Worm (Caenorhabditis elegans) whole organism, L4 larva: Measurements from ENCODE around the gene sra-28.

Source experiments
- F37D6.2 ChIP-seq: sonication (generic microtip); optimal IDR thresholded peaks from 2 replicates; lab custom pipeline; 2016; ENCODE audit warnings: mild to moderate bottlenecking, missing genetic modification characterization, missing compliant biosample characterization
- Y75B8A.6 ChIP-seq: fragments of 200-800 bp; sonication (Bioruptor generic); IDR thresholded peaks from 2 replicates; pipeline ENCODE4 v1.3.6; 2022; ENCODE audit warnings: missing genetic modification reagents, missing genetic modification characterization, missing compliant biosample characterization
- ZK337.2 ChIP-seq: fragments of 200-800 bp; sonication (Bioruptor generic); IDR thresholded peaks from 2 replicates; pipeline ENCODE4 v1.3.6; 2022; ENCODE audit warnings: missing genetic modification reagents, missing genetic modification characterization, missing compliant biosample characterization
- aha-1 ChIP-seq: fragments of 150-350 bp; peaks from one replicate; lab custom pipeline; 2014; ENCODE audit warnings: missing biosample characterization, missing genetic modification characterization
- ama-1 ChIP-seq: fragments of 150-350 bp; optimal IDR thresholded peaks from 2 replicates; lab custom pipeline; 2014; ENCODE audit warnings: inconsistent platforms, mixed read lengths
- ceh-28 ChIP-seq: fragments of 150-350 bp; optimal IDR thresholded peaks from 2 replicates; lab custom pipeline; 2014; ENCODE audit warnings: missing biosample characterization, missing genetic modification reagents, missing genetic modification characterization
- ceh-32 ChIP-seq: sonication (generic microtip); optimal IDR thresholded peaks from 2 replicates; lab custom pipeline; 2016; ENCODE audit warnings: mild to moderate bottlenecking, missing genetic modification characterization, missing compliant biosample characterization; ENCODE audit not compliant: poor library complexity
- ceh-62 ChIP-seq: sonication (generic microtip); optimal IDR thresholded peaks from 2 replicates; lab custom pipeline; 2017; ENCODE audit warnings: missing biosample characterization, missing genetic modification characterization
- cey-2 ChIP-seq: sonication (generic microtip); optimal IDR thresholded peaks from 3 replicates; lab custom pipeline; 2017; ENCODE audit warnings: missing genetic modification characterization, mild to moderate bottlenecking, missing compliant biosample characterization, antibody characterized with exemption, borderline replicate concordance; ENCODE audit not compliant: insufficient read depth
- ctbp-1 ChIP-seq: fragments of 200-800 bp; sonication (Bioruptor generic); IDR thresholded peaks from 2 replicates; pipeline ENCODE4 v1.3.6; 2022; ENCODE audit warnings: missing genetic modification reagents, missing genetic modification characterization, missing compliant biosample characterization
- daf-12 ChIP-seq: fragments of 150-350 bp; optimal IDR thresholded peaks from 2 replicates; lab custom pipeline; 2014; ENCODE audit warnings: missing biosample characterization, missing genetic modification reagents, missing genetic modification characterization
- daf-16 ChIP-seq, 3 experiments: sonication (generic microtip); optimal IDR thresholded peaks; 2 replicates each; lab custom pipeline; 2016 to 2017; ENCODE audit warnings: missing genetic modification characterization in 3 of 3, missing genetic modification reagents in 3 of 3, mild to moderate bottlenecking in 2 of 3, missing compliant biosample characterization in 2 of 3, missing biosample characterization in 1 of 3, moderate library complexity in 1 of 3
- daf-19 ChIP-seq: fragments of 200-800 bp; sonication (Bioruptor generic); conservative IDR thresholded peaks from 2 replicates; pipeline ENCODE4 v1.3.6; 2022; ENCODE audit warnings: missing genetic modification characterization, missing compliant biosample characterization
- dmd-6 ChIP-seq: fragments of 200-800 bp; sonication (Bioruptor generic); IDR thresholded peaks from 2 replicates; pipeline ENCODE4 v1.3.6; 2022; ENCODE audit warnings: missing genetic modification reagents, missing genetic modification characterization, missing compliant biosample characterization
- dmd-8 ChIP-seq: fragments of 200-800 bp; sonication (Bioruptor generic); IDR thresholded peaks from 2 replicates; pipeline ENCODE4 v1.3.6; 2022; ENCODE audit warnings: missing genetic modification characterization, missing compliant biosample characterization
- dmd-9 ChIP-seq: fragments of 200-800 bp; sonication (Bioruptor generic); IDR thresholded peaks from 2 replicates; pipeline ENCODE4 v1.3.6; 2022; ENCODE audit warnings: missing genetic modification reagents, missing genetic modification characterization, missing compliant biosample characterization
- dve-1 ChIP-seq: sonication (generic microtip); optimal IDR thresholded peaks from 2 replicates; lab custom pipeline; 2017; ENCODE audit warnings: antibody characterized with exemption, mild to moderate bottlenecking, missing genetic modification characterization, missing compliant biosample characterization; ENCODE audit not compliant: insufficient read depth
- fos-1 ChIP-seq: fragments of 150-350 bp; optimal IDR thresholded peaks from 2 replicates; lab custom pipeline; 2014; ENCODE audit warnings: missing biosample characterization, missing genetic modification characterization
- gei-8 ChIP-seq: fragments of 200-800 bp; sonication (Bioruptor generic); optimal IDR thresholded peaks from 2 replicates; lab custom pipeline; 2018; ENCODE audit warnings: mild to moderate bottlenecking, missing genetic modification characterization, missing compliant biosample characterization
- hif-1 ChIP-seq, 2 experiments: sonication (generic microtip); optimal IDR thresholded peaks; 2 replicates each; lab custom pipeline; 2016 to 2017; ENCODE audit warnings: missing compliant biosample characterization in 2 of 2, missing genetic modification characterization in 2 of 2, missing genetic modification reagents in 2 of 2, missing genotype in 2 of 2, mild to moderate bottlenecking in 1 of 2
- hlh-11 ChIP-seq: fragments of 200-800 bp; sonication (Bioruptor generic); optimal IDR thresholded peaks from 2 replicates; lab custom pipeline; 2018; ENCODE audit warnings: mild to moderate bottlenecking, missing genetic modification characterization, missing compliant biosample characterization
- hlh-30 ChIP-seq: sonication (generic microtip); optimal IDR thresholded peaks from 2 replicates; lab custom pipeline; 2017; ENCODE audit warnings: antibody characterized with exemption, mild to moderate bottlenecking, missing genetic modification characterization, missing compliant biosample characterization; ENCODE audit not compliant: insufficient read depth
- lin-1 ChIP-seq: fragments of 200-800 bp; sonication (Bioruptor generic); IDR thresholded peaks from 2 replicates; pipeline ENCODE4 v1.3.6; 2022; ENCODE audit warnings: missing genetic modification reagents, missing genetic modification characterization, missing compliant biosample characterization
- lin-15B ChIP-seq: fragments of 150-350 bp; sonication (generic microtip); optimal IDR thresholded peaks from 3 replicates; lab custom pipeline; 2014; ENCODE audit warnings: missing biosample characterization, missing genetic modification characterization
- lir-3 ChIP-seq: sonication (generic microtip); optimal IDR thresholded peaks from 2 replicates; lab custom pipeline; 2016; ENCODE audit warnings: mild to moderate bottlenecking, missing genetic modification characterization, missing compliant biosample characterization
- mdt-29 ChIP-seq: fragments of 200-800 bp; sonication (Bioruptor generic); IDR thresholded peaks from 2 replicates; pipeline ENCODE4 v1.3.6; 2022; ENCODE audit warnings: missing genetic modification reagents, missing genetic modification characterization, missing compliant biosample characterization
- mep-1 ChIP-seq: fragments of 150-350 bp; sonication (generic microtip); optimal IDR thresholded peaks from 3 replicates; lab custom pipeline; 2014; ENCODE audit warnings: missing biosample characterization, missing genetic modification characterization
- mxl-2 ChIP-seq: fragments of 200-800 bp; sonication (Bioruptor generic); conservative IDR thresholded peaks from 2 replicates; pipeline ENCODE4 v1.3.6; 2022; ENCODE audit warnings: missing genetic modification reagents, missing genetic modification characterization, missing compliant biosample characterization
- mxl-3 ChIP-seq: fragments of 200-800 bp; sonication (Bioruptor generic); optimal IDR thresholded peaks from 2 replicates; lab custom pipeline; 2018; ENCODE audit warnings: mild to moderate bottlenecking, missing genetic modification characterization, missing compliant biosample characterization
- nhr-102 ChIP-seq: sonication (generic microtip); optimal IDR thresholded peaks from 2 replicates; lab custom pipeline; 2016; ENCODE audit warnings: mild to moderate bottlenecking, missing genetic modification characterization, moderate library complexity, missing compliant biosample characterization
- nhr-28 ChIP-seq: fragments of 150-350 bp; optimal IDR thresholded peaks from 2 replicates; lab custom pipeline; 2014; ENCODE audit warnings: missing biosample characterization, missing genetic modification characterization
- nhr-41 ChIP-seq: fragments of 200-800 bp; sonication (Bioruptor generic); IDR thresholded peaks from 2 replicates; pipeline ENCODE4 v1.3.6; 2022; ENCODE audit warnings: missing genetic modification reagents, missing genetic modification characterization, missing compliant biosample characterization
- nhr-42 ChIP-seq: fragments of 200-800 bp; sonication (Bioruptor generic); IDR thresholded peaks from 2 replicates; pipeline ENCODE4 v1.3.6; 2022; ENCODE audit warnings: missing genetic modification characterization, missing compliant biosample characterization
- nhr-48 ChIP-seq: sonication (generic microtip); optimal IDR thresholded peaks from 2 replicates; lab custom pipeline; 2016; ENCODE audit warnings: mild to moderate bottlenecking, missing genetic modification characterization, missing compliant biosample characterization
- nhr-6 ChIP-seq: fragments of 150-350 bp; optimal IDR thresholded peaks from 2 replicates; lab custom pipeline; 2014; ENCODE audit warnings: missing biosample characterization, missing genetic modification characterization
- pha-4 ChIP-seq, 2 experiments: fragments of 150-350 bp in 1 of 2; fragments of 200-800 bp in 1 of 2; sonication (Bioruptor generic) in 1 of 2; IDR thresholded peaks in 1 of 2; optimal IDR thresholded peaks in 1 of 2; 2 replicates each; pipeline versions ENCODE4 v1.3.6 to Lab custom; 2014 to 2022; ENCODE audit warnings: missing genetic modification characterization in 2 of 2, missing genetic modification reagents in 2 of 2, missing biosample characterization in 1 of 2, missing compliant biosample characterization in 1 of 2
- php-3 ChIP-seq: fragments of 200-800 bp; sonication (Bioruptor generic); IDR thresholded peaks from 2 replicates; pipeline ENCODE4 v1.3.6; 2022; ENCODE audit warnings: missing genetic modification reagents, missing genetic modification characterization, missing compliant biosample characterization
- pqm-1 ChIP-seq: sonication (generic microtip); optimal IDR thresholded peaks from 2 replicates; lab custom pipeline; 2017; ENCODE audit warnings: missing biosample characterization, missing genetic modification characterization
- saeg-2 ChIP-seq: fragments of 200-800 bp; sonication (Bioruptor generic); IDR thresholded peaks from 2 replicates; pipeline ENCODE4 v1.3.6; 2022; ENCODE audit warnings: missing genetic modification reagents, missing genetic modification characterization, missing compliant biosample characterization
- set-16 ChIP-seq: fragments of 200-800 bp; sonication (Bioruptor generic); IDR thresholded peaks from 2 replicates; pipeline ENCODE4 v1.3.6; 2022; ENCODE audit warnings: missing genetic modification reagents, missing genetic modification characterization, missing compliant biosample characterization
- skn-1 ChIP-seq: fragments of 150-350 bp; optimal IDR thresholded peaks from 2 replicates; lab custom pipeline; 2014; ENCODE audit warnings: missing biosample characterization, missing genetic modification characterization
- unc-62 ChIP-seq, 3 experiments: fragments of 150-350 bp in 1 of 3; sonication (generic microtip); optimal IDR thresholded peaks in 2 of 3; peaks in 1 of 3; 1 replicate in 1 of 3; 2 replicates in 2 of 3; lab custom pipeline; 2014 to 2017; ENCODE audit warnings: missing biosample characterization in 3 of 3, missing genetic modification characterization in 3 of 3, missing genetic modification reagents in 3 of 3, missing genotype in 1 of 3
- vab-7 ChIP-seq: fragments of 200-800 bp; sonication (Bioruptor generic); IDR thresholded peaks from 2 replicates; pipeline ENCODE4 v1.3.6; 2022; ENCODE audit warnings: missing genetic modification reagents, missing genetic modification characterization, missing compliant biosample characterization
- ztf-11 ChIP-seq: fragments of 150-350 bp; optimal IDR thresholded peaks from 2 replicates; lab custom pipeline; 2014; ENCODE audit warnings: missing biosample characterization, missing genetic modification characterization

Gene sra-28

ce11 chrII:6615232-6616029 lies 41.9 kb upstream of the sra-28 start (continued):
- TF ChIP-seq ztf-11 (tag; lab: Kevin White, UChicago) (no peak), nhr-42 (GFP tag; lab: Robert Waterston, UW) (no peak), daf-19 (no peak), set-16 (GFP tag; lab: Robert Waterston, UW) (no peak), ceh-62 (tag; lab: Kevin White, UChicago) (no peak), ZK337.2 (no peak), unc-62 (GFP tag; optimal IDR thresholded peaks at IDR 0.05 in 1 of 2; lab: Kevin White, UChicago) (peak in 1 of 2 experiments; percentile 86), unc-62 (tag; optimal IDR thresholded peaks at IDR 0.05; lab: Kevin White, UChicago) (no peak), dve-1 (peak; percentile 66), dmd-6 (GFP tag; lab: Robert Waterston, UW) (peak; percentile 87), Y75B8A.6 (GFP tag; lab: Robert Waterston, UW) (no peak), fos-1 (no peak), hlh-30 (tag; lab: Kevin White, UChicago) (no peak), gei-8 (GFP tag; lab: Kevin White, UChicago) (no peak), pha-4 (GFP tag; IDR thresholded peaks at IDR 0.05; lab: Robert Waterston, UW) (no peak), pha-4 (tag; optimal IDR thresholded peaks at IDR 0.05; lab: Kevin White, UChicago) (no peak), lin-1 (0 out of 2 replicates have a peak, but pooled peaks have one; percentile 39), ceh-32 (no peak), nhr-6 (no peak), skn-1 (tag; lab: Kevin White, UChicago) (no peak), daf-16 (GFP tag; optimal IDR thresholded peaks at IDR 0.05; lab: Kevin White, UChicago) (no peak), daf-16 (tag; optimal IDR thresholded peaks at IDR 0.05; lab: Kevin White, UChicago) (peak; percentile 71)

ce11 chrII:6614500-6614899 lies 40.9 kb upstream of the sra-28 start:
- TF ChIP-seq lir-3 (tag; lab: Kevin White, UChicago): no peak
- peak; percentile 40 for TF ChIP-seq dve-1
- TF ChIP-seq dmd-6 (GFP tag; lab: Robert Waterston, UW): peak; percentile 43
- TF ChIP-seq daf-16 (GFP tag; optimal IDR thresholded peaks at IDR 0.05; lab: Kevin White, UChicago): no peak
- TF ChIP-seq daf-16 (tag; optimal IDR thresholded peaks at IDR 0.05; lab: Kevin White, UChicago): peak; percentile 21
- peak; percentile 9 for TF ChIP-seq nhr-28 (tag; lab: Kevin White, UChicago)
- no peak for TF ChIP-seq ama-1
- no peak for TF ChIP-seq mxl-3 (GFP tag; lab: Kevin White, UChicago)
- TF ChIP-seq F37D6.2 (tag; lab: Kevin White, UChicago): no peak
- peak; percentile 52 for TF ChIP-seq aha-1 (tag; lab: Kevin White, UChicago)

- TF ChIP-seq daf-16 (GFP tag; optimal IDR thresholded peaks at IDR 0.05; lab: Kevin White, UChicago) (no peak), daf-16 (tag; optimal IDR thresholded peaks at IDR 0.05; lab: Kevin White, UChicago) (peak; percentile 84), mxl-2 (GFP tag; lab: Robert Waterston, UW) (no peak), daf-19 (no peak), dmd-6 (GFP tag; lab: Robert Waterston, UW) (peak; percentile 70), pqm-1 (tag; lab: Kevin White, UChicago) (peak; percentile 92), hif-1 (tag; optimal IDR thresholded peaks at IDR 0.05; lab: Kevin White, UChicago) (peak in 1 of 2 experiments; percentile 21), dmd-9 (GFP tag; lab: Robert Waterston, UW) (no peak), nhr-102 (tag; lab: Kevin White, UChicago) (no peak), ctbp-1 (GFP tag; lab: Robert Waterston, UW) (no peak), ceh-28 (tag; lab: Kevin White, UChicago) (no peak), mdt-29 (GFP tag; lab: Robert Waterston, UW) (no peak), vab-7 (GFP tag; lab: Robert Waterston, UW) (no peak), dmd-8 (GFP tag; lab: Robert Waterston, UW) (no peak), lin-15B (no peak), mep-1 (tag; lab: Kevin White, UChicago) (peak; percentile 19), php-3 (0 out of 2 replicates have a peak, but pooled peaks have one; percentile 10), nhr-48 (tag; lab: Kevin White, UChicago) (no peak), saeg-2 (no peak), cey-2 (no peak), hlh-11 (peak; percentile 44), hlh-30 (tag; lab: Kevin White, UChicago) (peak; percentile 51), daf-12 (tag; lab: Kevin White, UChicago) (no peak), nhr-41 (no peak), nhr-28 (tag; lab: Kevin White, UChicago) (peak; percentile 74)
Measured at ce11 chrII:6612544-6612943, 39.0 kb upstream of the sra-28 start.
